Worm (Caenorhabditis elegans) whole organism, L1 larva: ENCODE results near the gene frpr-15.
A peak's percentile ranks its signal among the peaks of the same experiment; 100 is the strongest.

Experiments used
- ama-1 ChIP-seq: fragments of 150-350 bp; optimal IDR thresholded peaks from 2 replicates; lab custom pipeline; 2014
- elt-2 ChIP-seq: sonication (generic microtip); optimal IDR thresholded peaks from 2 replicates; lab custom pipeline; 2016; ENCODE audit warnings: missing genetic modification characterization, mild to moderate bottlenecking, inconsistent platforms, missing compliant biosample characterization, missing genetic modification reagents
- nhr-11 ChIP-seq: fragments of 150-350 bp; optimal IDR thresholded peaks from 2 replicates; lab custom pipeline; 2014; ENCODE audit warnings: missing biosample characterization, missing genetic modification characterization
- nhr-47 ChIP-seq: sonication (generic microtip); optimal IDR thresholded peaks from 2 replicates; lab custom pipeline; 2016; ENCODE audit warnings: mild to moderate bottlenecking, missing genetic modification characterization, moderate library complexity, missing compliant biosample characterization
- nhr-76 ChIP-seq: sonication (generic microtip); optimal IDR thresholded peaks from 2 replicates; lab custom pipeline; 2017; ENCODE audit warnings: missing biosample characterization, missing genetic modification characterization
- pqm-1 ChIP-seq: sonication (generic microtip); optimal IDR thresholded peaks from 3 replicates; lab custom pipeline; 2017; ENCODE audit warnings: missing biosample characterization, missing genetic modification characterization
- skn-1 ChIP-seq: fragments of 150-350 bp; optimal IDR thresholded peaks from 2 replicates; lab custom pipeline; 2014; ENCODE audit warnings: missing biosample characterization, missing genetic modification characterization
- sptf-1 ChIP-seq: fragments of 150-350 bp; optimal IDR thresholded peaks from 2 replicates; lab custom pipeline; 2014; ENCODE audit warnings: missing biosample characterization, missing genetic modification characterization

DNA sequence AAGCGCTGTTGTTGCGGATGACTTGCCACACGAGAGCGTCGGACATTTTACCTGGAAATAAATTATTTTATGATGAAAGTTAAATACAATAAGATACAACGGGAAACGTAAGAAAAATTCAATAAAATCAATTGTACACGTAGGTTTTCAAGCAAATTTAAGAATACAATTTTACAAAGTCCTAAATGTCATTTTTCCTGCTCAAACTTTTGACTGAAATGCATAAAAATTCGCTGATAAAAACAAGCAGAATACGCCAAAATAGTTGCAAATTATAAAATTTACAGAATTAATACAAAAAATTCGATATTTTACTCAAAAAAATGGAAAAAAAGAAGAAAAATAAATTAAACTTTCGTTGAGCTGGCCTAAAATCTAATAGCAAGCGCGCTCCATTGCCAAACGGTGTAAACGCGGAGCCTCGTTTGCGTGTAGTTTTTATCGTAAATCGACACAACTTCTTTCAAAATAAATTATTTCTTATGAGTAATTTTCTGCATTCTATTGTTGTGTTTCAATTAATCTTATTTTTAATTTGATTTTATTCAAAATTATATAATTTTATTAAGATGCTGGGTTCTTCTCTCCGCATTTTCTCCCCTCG lies 48.3 kb downstream of the frpr-15 start, which contains the start of the genes rpl-28 and mrpl-49:
- no peak for TF ChIP-seq sptf-1 (tag; lab: Kevin White, UChicago)
- no peak for TF ChIP-seq nhr-76 (tag; lab: Kevin White, UChicago)
- peak; percentile 93 for TF ChIP-seq skn-1 (tag; lab: Kevin White, UChicago)
- TF ChIP-seq pqm-1 = no peak
- peak; percentile 90 for TF ChIP-seq nhr-47 (tag; lab: Kevin White, UChicago)
- TF ChIP-seq nhr-11 (tag; lab: Kevin White, UChicago) = no peak
- TF ChIP-seq ama-1 (lab: Kevin White, UChicago) = no peak
- peak; percentile 33 for TF ChIP-seq elt-2
